Worm (Caenorhabditis elegans) whole organism, L2 larva: Measurements from ENCODE around the gene C23G10.11.

ENCODE experiments used
- R02D3.7 ChIP-seq: fragments of 150-350 bp; optimal IDR thresholded peaks from 2 replicates; lab custom pipeline; 2014; ENCODE audit warnings: missing biosample characterization, missing genetic modification characterization
- elt-3 ChIP-seq: sonication (generic microtip); optimal IDR thresholded peaks from 2 replicates; lab custom pipeline; 2017; ENCODE audit warnings: missing biosample characterization, missing genetic modification characterization
- mbf-1 ChIP-seq: sonication (generic microtip); optimal IDR thresholded peaks from 2 replicates; lab custom pipeline; 2017; ENCODE audit warnings: missing biosample characterization, missing genetic modification characterization
- unc-62 ChIP-seq: fragments of 150-350 bp; optimal IDR thresholded peaks from 2 replicates; lab custom pipeline; 2014; ENCODE audit warnings: missing biosample characterization, missing genetic modification reagents, missing genetic modification characterization

- TF ChIP-seq unc-62 (GFP tag; lab: Kevin White, UChicago), result no peak
- TF ChIP-seq elt-3 (tag; lab: Kevin White, UChicago), result no peak
- TF ChIP-seq mbf-1 (tag; lab: Kevin White, UChicago), result no peak
- TF ChIP-seq R02D3.7, result no peak
Observed at ce11 chrIII:6258262-6258661, 42.9 kb upstream of the C23G10.11 start, which contains the start of gene srg-1.
